Fruit fly (Drosophila melanogaster) whole organism, prepupa: ENCODE data around the gene PEK.

Source experiments
- Blimp-1 ChIP-seq: fragments of 200-800 bp; sonication (Bioruptor generic); optimal IDR thresholded peaks from 3 replicates; lab custom pipeline; 2017; ENCODE audit warnings: missing biosample characterization, missing genetic modification characterization, mild to moderate bottlenecking, moderate library complexity, missing genetic modification reagents
- CG10631 ChIP-seq: fragments of 200-800 bp; sonication (Bioruptor generic); optimal IDR thresholded peaks from 2 replicates; lab custom pipeline; 2016; ENCODE audit warnings: missing biosample characterization, missing genetic modification characterization
- CG10669 ChIP-seq: fragments of 200-800 bp; sonication (Bioruptor generic); optimal IDR thresholded peaks from 3 replicates; lab custom pipeline; 2018; ENCODE audit warnings: missing biosample characterization, mild to moderate bottlenecking, missing genetic modification characterization, moderate library complexity
- CG11294 ChIP-seq: fragments of 200-800 bp; sonication (Bioruptor generic); IDR thresholded peaks from 2 replicates; pipeline ENCODE4 v1.3.6; 2022; ENCODE audit warnings: missing biosample characterization, missing genetic modification characterization
- CG11902 ChIP-seq: fragments of 200-800 bp; sonication (Bioruptor generic); optimal IDR thresholded peaks from 3 replicates; lab custom pipeline; 2016; ENCODE audit warnings: missing biosample characterization, missing genetic modification characterization
- CG15336 ChIP-seq: fragments of 200-800 bp; sonication (Bioruptor generic); IDR thresholded peaks from 2 replicates; pipeline ENCODE4 v1.3.6; 2022; ENCODE audit warnings: missing biosample characterization, missing genetic modification characterization
- CG1621 ChIP-seq: fragments of 200-800 bp; sonication (Bioruptor generic); optimal IDR thresholded peaks from 3 replicates; lab custom pipeline; 2018; ENCODE audit warnings: missing biosample characterization, mild to moderate bottlenecking, missing genetic modification characterization
- CG31627 ChIP-seq: fragments of 200-800 bp; sonication (Bioruptor generic); optimal IDR thresholded peaks from 3 replicates; lab custom pipeline; 2016; ENCODE audit warnings: missing biosample characterization, missing genetic modification characterization
- CG32006 ChIP-seq: fragments of 200-800 bp; sonication (Bioruptor generic); optimal IDR thresholded peaks from 3 replicates; lab custom pipeline; 2017; ENCODE audit warnings: missing biosample characterization, mild to moderate bottlenecking, missing genetic modification characterization
- CG3919 ChIP-seq: fragments of 200-800 bp; sonication (Bioruptor generic); optimal IDR thresholded peaks from 3 replicates; lab custom pipeline; 2016; ENCODE audit warnings: missing biosample characterization, missing genetic modification characterization
- CG6276 ChIP-seq: fragments of 200-800 bp; sonication (Bioruptor generic); optimal IDR thresholded peaks from 2 replicates; lab custom pipeline; 2017; ENCODE audit warnings: missing biosample characterization, mild to moderate bottlenecking, missing genetic modification characterization
- CG6792 ChIP-seq: fragments of 200-800 bp; sonication (Bioruptor generic); optimal IDR thresholded peaks from 3 replicates; lab custom pipeline; 2016; ENCODE audit warnings: missing biosample characterization, missing genetic modification characterization
- CG6854 ChIP-seq: fragments of 200-800 bp; sonication (Bioruptor generic); optimal IDR thresholded peaks from 2 replicates; lab custom pipeline; 2017; ENCODE audit warnings: missing biosample characterization, mild to moderate bottlenecking, missing genetic modification characterization
- CG7368 ChIP-seq: fragments of 200-800 bp; sonication (Bioruptor generic); optimal IDR thresholded peaks from 3 replicates; lab custom pipeline; 2016; ENCODE audit warnings: missing biosample characterization, missing genetic modification characterization
- CG8119 ChIP-seq: fragments of 200-800 bp; sonication (Bioruptor generic); IDR thresholded peaks from 3 replicates; pipeline ENCODE4 v1.3.6; 2022; ENCODE audit warnings: missing biosample characterization, missing genetic modification characterization
- CG8319 ChIP-seq: fragments of 200-800 bp; sonication (Bioruptor generic); optimal IDR thresholded peaks from 3 replicates; lab custom pipeline; 2016; ENCODE audit warnings: missing biosample characterization, missing genetic modification characterization
- CG9139 ChIP-seq: fragments of 200-800 bp; sonication (Bioruptor generic); optimal IDR thresholded peaks from 3 replicates; lab custom pipeline; 2017; ENCODE audit warnings: missing biosample characterization, mild to moderate bottlenecking, missing genetic modification characterization
- Eip75B ChIP-seq: fragments of 200-800 bp; sonication (Bioruptor generic); optimal IDR thresholded peaks from 3 replicates; lab custom pipeline; 2016; ENCODE audit warnings: missing biosample characterization, missing genetic modification characterization
- Eip78C ChIP-seq: fragments of 200-800 bp; sonication (Bioruptor generic); peaks from one replicate; lab custom pipeline; 2016; ENCODE audit warnings: missing biosample characterization, missing genetic modification characterization
- Eip93F ChIP-seq: fragments of 200-800 bp; sonication (Bioruptor generic); optimal IDR thresholded peaks from 2 replicates; lab custom pipeline; 2016; ENCODE audit warnings: missing biosample characterization, mild to moderate bottlenecking, missing genetic modification characterization
- Ets21C ChIP-seq: fragments of 200-800 bp; sonication (Bioruptor generic); optimal IDR thresholded peaks from 3 replicates; lab custom pipeline; 2016; ENCODE audit warnings: missing biosample characterization, missing genetic modification characterization
- Ets96B ChIP-seq: fragments of 200-800 bp; optimal IDR thresholded peaks from 2 replicates; lab custom pipeline; 2019; ENCODE audit warnings: missing biosample characterization, mild to moderate bottlenecking, missing genetic modification characterization, moderate library complexity
- Gug ChIP-seq: fragments of 200-800 bp; sonication (Bioruptor generic); IDR thresholded peaks from 2 replicates; pipeline ENCODE4 v1.3.6; 2022; ENCODE audit warnings: missing biosample characterization, missing genetic modification characterization
- Hr39 ChIP-seq: fragments of 200-800 bp; sonication (Bioruptor generic); optimal IDR thresholded peaks from 2 replicates; lab custom pipeline; 2016; ENCODE audit warnings: missing biosample characterization, missing genetic modification characterization
- Hr4 ChIP-seq: fragments of 200-800 bp; sonication (Bioruptor generic); optimal IDR thresholded peaks from 3 replicates; lab custom pipeline; 2016; ENCODE audit warnings: missing biosample characterization, missing genetic modification characterization
- Met ChIP-seq: fragments of 200-800 bp; sonication (Bioruptor generic); optimal IDR thresholded peaks from 3 replicates; lab custom pipeline; 2016; ENCODE audit warnings: missing biosample characterization, missing genetic modification characterization
- OdsH ChIP-seq: fragments of 200-800 bp; sonication (Bioruptor generic); optimal IDR thresholded peaks from 3 replicates; lab custom pipeline; 2016; ENCODE audit warnings: missing biosample characterization, missing genetic modification characterization
- Smox ChIP-seq: fragments of 200-800 bp; sonication (Bioruptor generic); optimal IDR thresholded peaks from 3 replicates; lab custom pipeline; 2016; ENCODE audit warnings: missing biosample characterization, missing genetic modification characterization
- Sox102F ChIP-seq: fragments of 200-800 bp; sonication (Bioruptor generic); optimal IDR thresholded peaks from 2 replicates; lab custom pipeline; 2016; ENCODE audit warnings: missing biosample characterization, mild to moderate bottlenecking, missing genetic modification characterization
- Sox14 ChIP-seq: fragments of 200-800 bp; sonication (Bioruptor generic); optimal IDR thresholded peaks from 3 replicates; lab custom pipeline; 2016; ENCODE audit warnings: missing biosample characterization, missing genetic modification characterization
- achi ChIP-seq: fragments of 200-800 bp; sonication (Bioruptor generic); optimal IDR thresholded peaks from 3 replicates; lab custom pipeline; 2016; ENCODE audit warnings: missing biosample characterization, missing genetic modification characterization
- cyc ChIP-seq: fragments of 200-800 bp; sonication (Bioruptor generic); optimal IDR thresholded peaks from 3 replicates; lab custom pipeline; 2016; ENCODE audit warnings: missing biosample characterization, missing genetic modification characterization
- eg ChIP-seq: fragments of 200-800 bp; sonication (Bioruptor generic); IDR thresholded peaks from 3 replicates; pipeline ENCODE4 v1.3.6; 2022; ENCODE audit warnings: missing biosample characterization, missing genetic modification characterization
- fkh ChIP-seq: fragments of 200-800 bp; sonication (Bioruptor generic); optimal IDR thresholded peaks from 3 replicates; lab custom pipeline; 2017; ENCODE audit warnings: missing biosample characterization, mild to moderate bottlenecking, missing genetic modification characterization, moderate library complexity
- net ChIP-seq: fragments of 200-800 bp; sonication (Bioruptor generic); optimal IDR thresholded peaks from 3 replicates; lab custom pipeline; 2016; ENCODE audit warnings: missing biosample characterization, missing genetic modification characterization
- pdm3 ChIP-seq: fragments of 200-800 bp; sonication (Bioruptor generic); optimal IDR thresholded peaks from 3 replicates; lab custom pipeline; 2016; ENCODE audit warnings: missing biosample characterization, missing genetic modification characterization
- svp ChIP-seq: fragments of 200-800 bp; sonication (Bioruptor generic); peaks from one replicate; lab custom pipeline; 2016; ENCODE audit warnings: missing biosample characterization, missing genetic modification characterization
- topi ChIP-seq: fragments of 200-800 bp; sonication (Bioruptor generic); optimal IDR thresholded peaks from 3 replicates; lab custom pipeline; 2016; ENCODE audit warnings: missing biosample characterization, missing genetic modification characterization
- vri ChIP-seq: fragments of 200-800 bp; sonication (Bioruptor generic); optimal IDR thresholded peaks from 3 replicates; lab custom pipeline; 2016; ENCODE audit warnings: missing biosample characterization, mild to moderate bottlenecking, missing genetic modification characterization

The PEK gene

DNA sequence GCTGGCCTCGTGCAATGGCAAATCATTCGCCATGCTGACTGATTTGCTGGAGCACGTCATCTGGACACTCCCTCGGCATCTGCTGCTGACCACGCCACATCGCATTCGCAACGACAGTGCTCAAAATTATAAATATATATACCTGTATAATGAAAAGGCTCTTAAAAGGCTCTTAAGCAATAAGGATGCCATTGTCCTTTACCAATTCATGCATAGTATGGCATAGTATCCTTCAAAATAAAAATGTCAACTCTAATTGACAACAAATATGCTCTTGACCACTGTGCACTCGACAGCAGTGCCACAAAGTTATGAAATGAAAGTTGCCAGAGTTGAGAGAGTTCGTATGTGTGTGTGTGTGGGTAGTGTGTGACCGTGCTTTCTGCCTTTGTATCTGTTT, 42.4 kb downstream of the PEK start (continued):
- TF ChIP-seq Sox102F = peak; percentile 20
- TF ChIP-seq CG3919 (GFP tag; lab: Kevin White, UChicago) = peak; percentile 35

DNA sequence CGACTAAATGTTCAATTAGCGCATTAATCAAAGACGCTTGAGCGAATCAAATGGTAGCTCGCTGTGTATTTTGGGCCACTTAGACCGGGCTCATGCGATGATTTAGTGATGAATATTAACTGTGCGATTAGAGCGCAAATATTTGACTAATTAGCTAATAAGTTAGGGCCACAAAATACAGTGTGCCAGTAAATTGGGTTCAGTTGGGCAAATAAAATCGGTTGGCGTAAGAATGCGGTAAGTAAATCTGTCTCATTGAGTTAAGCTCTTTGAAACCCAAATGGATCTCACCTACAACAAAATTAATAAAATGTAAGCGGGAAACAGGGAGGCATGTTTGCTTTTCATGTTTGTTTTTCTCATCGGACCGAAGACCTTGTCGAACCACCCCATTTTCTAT, 44.1 kb downstream of the PEK start:
- TF ChIP-seq OdsH (GFP tag; lab: Kevin White, UChicago) (no peak), Ets21C (GFP tag; lab: Kevin White, UChicago) (no peak), fkh (peak; percentile 59), pdm3 (GFP tag; lab: Kevin White, UChicago) (no peak), Ets96B (tag; lab: Kevin White, UChicago) (no peak)

DNA sequence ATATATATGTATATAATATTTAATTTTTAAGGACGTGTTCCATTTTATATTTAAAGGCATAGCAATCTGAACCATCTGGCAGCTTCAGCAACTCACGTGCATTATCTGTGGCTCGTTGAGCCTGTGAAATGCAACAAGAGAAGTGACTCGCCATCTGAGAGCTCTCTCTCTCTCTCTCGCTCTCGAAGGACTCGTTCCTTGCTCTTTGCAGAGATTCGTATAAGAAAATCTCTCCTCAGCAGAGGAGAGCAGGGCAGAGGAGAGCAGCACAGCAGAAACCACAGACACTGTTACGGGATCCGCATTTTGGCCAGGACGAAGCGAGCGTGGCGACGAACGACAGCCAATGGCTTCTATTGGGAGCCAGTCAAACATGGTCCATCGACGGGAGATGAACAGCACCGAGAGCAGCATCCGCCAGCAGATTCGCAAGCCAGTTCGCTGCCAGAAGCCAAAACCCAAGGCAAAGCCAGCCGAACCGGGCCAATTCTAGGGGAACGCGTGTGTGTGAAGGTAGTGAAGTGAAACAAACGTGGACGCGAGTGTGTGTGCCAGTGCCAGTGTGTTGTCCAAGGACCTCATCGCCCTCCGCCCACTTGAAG, 50.3 kb downstream of the PEK start, which contains the start of gene CG14669:
Gene CG14669, plus strand, starts transcription at position 381 of the 602 bp plus-strand sequence.
- TF ChIP-seq achi (GFP tag; lab: Kevin White, UChicago) (no peak), svp (GFP tag; lab: Kevin White, UChicago) (peak; percentile 22), CG1621 (tag; lab: Kevin White, UChicago) (no peak)

DNA sequence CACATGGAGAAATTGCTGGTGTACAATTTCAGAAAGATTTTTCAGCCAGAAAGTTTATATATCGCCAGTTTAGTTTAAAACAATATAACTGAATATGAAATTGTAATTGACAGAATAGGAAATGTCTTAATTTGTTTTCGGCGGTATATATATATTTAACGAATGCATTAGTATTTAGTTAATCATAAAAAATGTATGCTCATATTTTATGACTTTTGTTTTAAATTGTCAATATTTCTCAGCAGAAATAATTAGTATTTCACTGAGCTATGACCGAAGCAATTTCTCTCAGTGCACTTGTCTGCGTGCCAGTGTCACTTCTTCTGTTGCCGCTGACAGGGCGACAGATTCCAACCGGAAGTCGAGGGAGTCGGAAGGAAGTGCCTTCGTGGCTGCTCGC, 51.6 kb downstream of the PEK start:
- TF ChIP-seq fkh = no peak
- TF ChIP-seq Met (GFP tag; lab: Kevin White, UChicago) = peak; percentile 3
- TF ChIP-seq CG15336 (GFP tag; lab: Robert Waterston, UW) = no peak
- no peak for TF ChIP-seq eg (GFP tag; lab: Robert Waterston, UW)
- TF ChIP-seq Sox14 = no peak
- TF ChIP-seq achi (GFP tag; lab: Kevin White, UChicago) = no peak
- TF ChIP-seq Hr39 = peak; percentile 4
- peak; percentile 2 for TF ChIP-seq CG10631
- TF ChIP-seq OdsH (GFP tag; lab: Kevin White, UChicago) = peak; percentile 3
- 0 out of 3 replicates have a peak, but pooled peaks have one; percentile 24 for TF ChIP-seq CG8119 (GFP tag; lab: Robert Waterston, UW)
- TF ChIP-seq Eip78C = peak; percentile 77
- no peak for TF ChIP-seq topi (GFP tag; lab: Kevin White, UChicago)
- TF ChIP-seq Eip93F (GFP tag; lab: Kevin White, UChicago) = no peak
- no peak for TF ChIP-seq CG8319
- TF ChIP-seq Gug (GFP tag; lab: Robert Waterston, UW) = no peak
- TF ChIP-seq Blimp-1 = no peak
- peak; percentile 17 for TF ChIP-seq Smox (GFP tag; lab: Kevin White, UChicago)
- TF ChIP-seq Eip75B (GFP tag; lab: Kevin White, UChicago) = no peak
- TF ChIP-seq CG3919 (GFP tag; lab: Kevin White, UChicago) = no peak
- TF ChIP-seq Ets21C (GFP tag; lab: Kevin White, UChicago) = no peak
- no peak for TF ChIP-seq CG9139 (GFP tag; lab: Kevin White, UChicago)
- TF ChIP-seq CG6792 (GFP tag; lab: Kevin White, UChicago) = no peak
- TF ChIP-seq CG6276 (GFP tag; lab: Kevin White, UChicago) = no peak
- no peak for TF ChIP-seq pdm3 (GFP tag; lab: Kevin White, UChicago)
- no peak for TF ChIP-seq CG1621 (tag; lab: Kevin White, UChicago)
- no peak for TF ChIP-seq CG11902 (GFP tag; lab: Kevin White, UChicago)
- TF ChIP-seq net (GFP tag; lab: Kevin White, UChicago) = no peak
- peak; percentile 6 for TF ChIP-seq CG10669 (GFP tag; lab: Kevin White, UChicago)
- TF ChIP-seq CG32006 (GFP tag; lab: Kevin White, UChicago) = peak; percentile 27
- TF ChIP-seq CG6854 (GFP tag; lab: Kevin White, UChicago) = no peak
- TF ChIP-seq CG7368 (GFP tag; lab: Kevin White, UChicago) = no peak
- no peak for TF ChIP-seq CG11294 (GFP tag; lab: Robert Waterston, UW)
- TF ChIP-seq CG31627 = peak; percentile 4
- TF ChIP-seq Hr4 = peak; percentile 10
- TF ChIP-seq vri (GFP tag; lab: Kevin White, UChicago) = no peak
- no peak for TF ChIP-seq cyc (GFP tag; lab: Kevin White, UChicago)
